Fruit fly (Drosophila melanogaster): ENCODE data around the gene Gapvd1.

Gene Gapvd1

DNA sequence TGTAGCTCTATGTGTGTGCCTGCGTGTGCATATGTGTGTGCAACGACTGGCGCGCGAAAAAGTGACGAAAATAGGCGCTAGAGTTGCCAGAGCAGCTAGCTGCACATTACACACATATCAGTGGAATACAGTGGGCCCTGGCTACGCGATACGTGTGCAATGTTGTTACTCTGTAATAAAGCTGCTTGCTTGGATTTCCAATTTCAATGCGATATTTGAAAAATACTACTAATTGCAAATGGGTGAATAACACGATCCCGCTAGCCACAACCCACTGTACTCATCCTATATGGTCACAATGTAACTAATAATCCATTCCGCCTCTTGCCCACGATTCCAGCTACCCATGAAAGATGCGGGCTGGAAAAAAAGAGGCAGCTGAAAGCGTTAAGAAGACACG lies 26.2 kb downstream of the Gapvd1 start (continued):
- peak; percentile 82 for TF ChIP-seq Myb (GFP tag; optimal IDR thresholded peaks at IDR 0.05)
- TF ChIP-seq hbn (GFP tag; IDR thresholded peaks at IDR 0.05; ENCODE audit: partially characterized antibody) = no peak
- TF ChIP-seq HLH54F (GFP tag; optimal IDR thresholded peaks at IDR 0.05) = peak; percentile 92
- peak; percentile 89 for TF ChIP-seq caup (GFP tag; optimal IDR thresholded peaks at IDR 0.05; ENCODE audit: severe bottlenecking)
- peak; percentile 91 for TF ChIP-seq fd96Cb (tag; optimal IDR thresholded peaks at IDR 0.05)
- TF ChIP-seq CG4617 (GFP tag; optimal IDR thresholded peaks at IDR 0.05; ENCODE audit: borderline replicate concordance) = peak; percentile 88
- TF ChIP-seq CG11695 (GFP tag; IDR thresholded peaks at IDR 0.05) = peak; percentile 95
- no peak for TF ChIP-seq tll (GFP tag; optimal IDR thresholded peaks at IDR 0.05)
- TF ChIP-seq cas (GFP tag; IDR thresholded peaks at IDR 0.05) = peak; percentile 83
- peak; percentile 84 for TF ChIP-seq Bdp1 (GFP tag; optimal IDR thresholded peaks at IDR 0.05)
- TF ChIP-seq Camta (GFP tag; optimal IDR thresholded peaks at IDR 0.05) = peak; percentile 90
- TF ChIP-seq CG32532 (GFP tag; IDR thresholded peaks at IDR 0.05) = peak; percentile 96
- peak; percentile 98 for TF ChIP-seq ci (GFP tag; IDR thresholded peaks at IDR 0.05)
- no peak for TF ChIP-seq CG8478 (optimal IDR thresholded peaks at IDR 0.05)
- TF ChIP-seq CG1792 (GFP tag; optimal IDR thresholded peaks at IDR 0.05) = peak; percentile 87
- no peak for TF ChIP-seq CG14860 (GFP tag; IDR thresholded peaks at IDR 0.05; ENCODE audit: partially characterized antibody)
- peak; percentile 88 for TF ChIP-seq en (GFP tag; optimal IDR thresholded peaks at IDR 0.05)
- TF ChIP-seq tup (GFP tag; optimal IDR thresholded peaks at IDR 0.05) = peak; percentile 78
- peak; percentile 92 to 93 for TF ChIP-seq Pdp1 (GFP tag; optimal IDR thresholded peaks at IDR 0.05)
- TF ChIP-seq Sry-δ (GFP tag; optimal IDR thresholded peaks at IDR 0.05) = peak; percentile 41
- TF ChIP-seq crp (GFP tag; optimal IDR thresholded peaks at IDR 0.05) = peak in 1 of 2 experiments; percentile 50
- TF ChIP-seq ranshi (GFP tag; IDR thresholded peaks at IDR 0.05) = peak; percentile 96
- peak; percentile 39 for TF ChIP-seq Dref (GFP tag; IDR thresholded peaks at IDR 0.05)
- peak; percentile 89 for TF ChIP-seq al (GFP tag; IDR thresholded peaks at IDR 0.05)
- TF ChIP-seq Sry-β (GFP tag; optimal IDR thresholded peaks at IDR 0.05) = peak; percentile 38
- TF ChIP-seq CG15479 (GFP tag; optimal IDR thresholded peaks at IDR 0.05) = peak; percentile 20
- TF ChIP-seq CG6175 (GFP tag; IDR thresholded peaks at IDR 0.05) = peak; percentile 83; the same call in 2 of the 3 replicates
- no peak for TF ChIP-seq zen2 (GFP tag; IDR thresholded peaks at IDR 0.05; ENCODE audit: partially characterized antibody)
- TF ChIP-seq Sox100B (GFP tag; optimal IDR thresholded peaks at IDR 0.05) = peak; percentile 78
- peak; percentile 93 for TF ChIP-seq CG9609 (GFP tag; optimal IDR thresholded peaks at IDR 0.05)
- peak; percentile 90 for TF ChIP-seq CHES-1-like (GFP tag; optimal IDR thresholded peaks at IDR 0.05)
- peak; percentile 82 for TF ChIP-seq CG13894 (tag; optimal IDR thresholded peaks at IDR 0.05)
- no peak for TF ChIP-seq h (optimal IDR thresholded peaks at IDR 0.05)
- peak; percentile 94 for TF ChIP-seq CG12659 (GFP tag; optimal IDR thresholded peaks at IDR 0.05)
- peak; percentile 95 for TF ChIP-seq dmrt99B (tag; optimal IDR thresholded peaks at IDR 0.05)
- TF ChIP-seq CG18599 (GFP tag; optimal IDR thresholded peaks at IDR 0.05) = peak; percentile 95
- peak; percentile 79 for TF ChIP-seq Fer2 (tag; optimal IDR thresholded peaks at IDR 0.05)
- no peak for TF ChIP-seq Lpt (GFP tag; optimal IDR thresholded peaks at IDR 0.05)
- no peak for TF ChIP-seq Opbp (GFP tag; IDR thresholded peaks at IDR 0.05; ENCODE audit: partially characterized antibody)
- no peak for TF ChIP-seq CG7745 (tag; optimal IDR thresholded peaks at IDR 0.05)
- TF ChIP-seq Spps (tag; optimal IDR thresholded peaks at IDR 0.05) = peak; percentile 68
- TF ChIP-seq Dip3 (GFP tag; optimal IDR thresholded peaks at IDR 0.05) = peak; percentile 93
- peak; percentile 92 for TF ChIP-seq CG16815 (GFP tag; optimal IDR thresholded peaks at IDR 0.05)
- peak; percentile 92 for TF ChIP-seq CG13624 (GFP tag; optimal IDR thresholded peaks at IDR 0.05)
- no peak for TF ChIP-seq Doc3 (GFP tag; IDR thresholded peaks at IDR 0.05; ENCODE audit: partially characterized antibody)
- peak; percentile 91 for TF ChIP-seq PHDP (tag; optimal IDR thresholded peaks at IDR 0.05)
- peak; percentile 92 for TF ChIP-seq danr (GFP tag; IDR thresholded peaks at IDR 0.05)
- TF ChIP-seq Hmx (GFP tag; optimal IDR thresholded peaks at IDR 0.05) = peak; percentile 76
- TF ChIP-seq ems (GFP tag; optimal IDR thresholded peaks at IDR 0.05) = peak; percentile 91
- TF ChIP-seq Nf-YC (tag; optimal IDR thresholded peaks at IDR 0.05) = peak; percentile 76

Data from whole organism, embryonic.